Fruit fly (Drosophila melanogaster) Kc167 (cell line): ENCODE measurements around the gene SdicB.

ENCODE experiments used
- Myc ChIP-seq: fragments of >200 bp; optimal IDR thresholded peaks from 2 replicates; lab custom pipeline; 2017; ENCODE audit warnings: missing external identifiers
- Sin3A ChIP-seq: fragments of >200 bp; optimal IDR thresholded peaks from 2 replicates; lab custom pipeline; 2018; ENCODE audit warnings: missing external identifiers
- h ChIP-seq: fragments of >200 bp; optimal IDR thresholded peaks from 3 replicates; lab custom pipeline; 2018; ENCODE audit warnings: missing external identifiers
- insv ChIP-seq: fragments of >200 bp; optimal IDR thresholded peaks from 3 replicates; lab custom pipeline; 2018; ENCODE audit warnings: missing external identifiers
- psq ChIP-seq: fragments of >200 bp; optimal IDR thresholded peaks from 2 replicates; lab custom pipeline; 2017; ENCODE audit warnings: missing external identifiers
- ttk ChIP-seq: sonication (Bioruptor generic); optimal IDR thresholded peaks from 2 replicates; lab custom pipeline; 2017; ENCODE audit warnings: missing external identifiers

DNA sequence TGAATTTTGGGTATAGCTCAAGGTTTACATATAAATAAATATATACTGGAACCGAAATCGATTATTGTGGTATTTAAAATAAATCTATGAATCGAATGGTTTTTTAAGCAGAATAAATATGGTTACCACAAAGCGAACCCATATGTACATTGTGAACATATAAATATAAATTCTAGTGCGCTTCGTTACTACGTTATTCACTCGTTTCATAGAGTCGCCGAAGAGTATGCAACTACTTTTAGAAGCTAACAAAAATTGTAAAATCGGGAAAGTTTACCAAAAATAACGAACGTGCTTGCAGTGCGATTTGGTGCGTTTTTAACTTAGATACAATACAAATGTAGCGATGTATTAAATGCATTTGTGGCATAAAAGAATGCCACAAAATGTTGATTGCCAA, 53.5 kb downstream of the SdicB start:
- no peak for TF ChIP-seq h (lab: Kevin White, UChicago)
- no peak for TF ChIP-seq psq (lab: Kevin White, UChicago)
- no peak for TF ChIP-seq insv (lab: Kevin White, UChicago)
- no peak for TF ChIP-seq ttk (lab: Kevin White, UChicago)
- no peak for TF ChIP-seq Sin3A (lab: Kevin White, UChicago)
- TF ChIP-seq Myc: no peak
